Worm (Caenorhabditis elegans): ENCODE measurements around the gene fbxa-5.
A peak's percentile ranks its signal among the peaks of the same experiment; 100 is the strongest.
"Not testable (repeated sequence)": the region's sequence is repeated elsewhere in the genome, so short reads cannot be mapped to it uniquely, and the experiment has no call there.

The fbxa-5 gene

ce11 chrIII:1357973-1358372, 17.8 kb upstream of the fbxa-5 start, which contains the start of gene Y82E9BR.8:
TSS of gene Y82E9BR.8 (minus strand) at chrIII:1358073.
- not testable (repeated sequence) for TF ChIP-seq nhr-23, nhr-129, ztf-11 (tag; optimal IDR thresholded peaks at IDR 0.05)

ce11 chrIII:1355320-1355719, 15.2 kb upstream of the fbxa-5 start, which contains the start of gene Y82E9BL.1:
TSS of gene Y82E9BL.1 (minus strand) at chrIII:1355420.
- no peak for TF ChIP-seq R02D3.7 (tag; optimal IDR thresholded peaks at IDR 0.05)
- TF ChIP-seq blmp-1 (tag; optimal IDR thresholded peaks at IDR 0.05; ENCODE audit: insufficient read depth) = no peak
- TF ChIP-seq lin-11 (tag; optimal IDR thresholded peaks at IDR 0.05) = no peak

ce11 chrIII:1354523-1354922, 14.4 kb upstream of the fbxa-5 start:
- TF ChIP-seq elt-3 (tag; optimal IDR thresholded peaks at IDR 0.05) = no peak
- no peak for TF ChIP-seq ceh-82 (tag; optimal IDR thresholded peaks at IDR 0.05)
- no peak for TF ChIP-seq blmp-1 (tag; optimal IDR thresholded peaks at IDR 0.05; ENCODE audit: insufficient read depth)
- TF ChIP-seq crh-2 (tag; optimal IDR thresholded peaks at IDR 0.05) = no peak
- no peak for TF ChIP-seq R02D3.7 (tag; optimal IDR thresholded peaks at IDR 0.05)
- no peak for TF ChIP-seq ztf-1 (GFP tag; conservative IDR thresholded peaks at IDR 0.05)
- no peak for TF ChIP-seq egl-27 (tag; optimal IDR thresholded peaks at IDR 0.05)
- no peak for TF ChIP-seq mbf-1 (tag; optimal IDR thresholded peaks at IDR 0.05)
- TF ChIP-seq nhr-21 (tag; optimal IDR thresholded peaks at IDR 0.05) = no peak
- no peak for TF ChIP-seq lin-13 (GFP tag; optimal IDR thresholded peaks at IDR 0.05)
- TF ChIP-seq ztf-11 (tag; optimal IDR thresholded peaks at IDR 0.05) = no peak

- TF ChIP-seq crh-2 (tag; optimal IDR thresholded peaks at IDR 0.05) (no peak), elt-3 (tag; optimal IDR thresholded peaks at IDR 0.05) (no peak), zag-1 (tag; optimal IDR thresholded peaks at IDR 0.05) (no peak), elt-1 (tag; optimal IDR thresholded peaks at IDR 0.05) (no peak), dmd-4 (tag; optimal IDR thresholded peaks at IDR 0.05) (no peak), unc-55 (GFP tag; optimal IDR thresholded peaks at IDR 0.05) (no peak), lsy-2 (tag; optimal IDR thresholded peaks at IDR 0.05) (no peak), nhr-77 (tag; optimal IDR thresholded peaks at IDR 0.05) (no peak), sma-3 (GFP tag; optimal IDR thresholded peaks at IDR 0.05) (no peak), unc-62 (GFP tag; optimal IDR thresholded peaks at IDR 0.05) (no peak), peb-1 (tag; optimal IDR thresholded peaks at IDR 0.05) (no peak), nhr-11 (tag; optimal IDR thresholded peaks at IDR 0.05) (no peak), ztf-11 (tag; optimal IDR thresholded peaks at IDR 0.05) (no peak), gmeb-1 (tag; optimal IDR thresholded peaks at IDR 0.05) (no peak), alr-1 (tag; optimal IDR thresholded peaks at IDR 0.05) (no peak)
Measured at ce11 chrIII:1350745-1351144, 10.6 kb upstream of the fbxa-5 start, which contains the start of gene Y82E9BL.3. TSS of gene Y82E9BL.3 (minus strand) at chrIII:1350845.

- TF ChIP-seq ztf-11 (tag; optimal IDR thresholded peaks at IDR 0.05) = no peak
- no peak for TF ChIP-seq nhr-25 (tag; optimal IDR thresholded peaks at IDR 0.05)
- no peak for TF ChIP-seq lsy-2 (tag; optimal IDR thresholded peaks at IDR 0.05)
- no peak for TF ChIP-seq unc-39 (tag; optimal IDR thresholded peaks at IDR 0.05)
- peak; percentile 52 for TF ChIP-seq fos-1 (tag; optimal IDR thresholded peaks at IDR 0.05)
- no peak for TF ChIP-seq skn-1 (tag; optimal IDR thresholded peaks at IDR 0.05)
Measured at ce11 chrIII:1349313-1349712, 9.2 kb upstream of the fbxa-5 start, which contains the start of gene fbxa-25. TSS of gene fbxa-25 (minus strand) at chrIII:1349450.

ce11 chrIII:1347539-1347938, 7.4 kb upstream of the fbxa-5 start, which contains the start of gene Y82E9BL.5:
TSS of gene Y82E9BL.5 (minus strand) at chrIII:1347639.
- no peak for TF ChIP-seq lsy-2 (tag; optimal IDR thresholded peaks at IDR 0.05)
- no peak for TF ChIP-seq skn-1 (tag; optimal IDR thresholded peaks at IDR 0.05)
- no peak for TF ChIP-seq ztf-4 (tag; optimal IDR thresholded peaks at IDR 0.05)
- TF ChIP-seq nhr-23 (tag; optimal IDR thresholded peaks at IDR 0.05) = no peak
- TF ChIP-seq Y55F3AM.14 (GFP tag; optimal IDR thresholded peaks at IDR 0.05) = no peak
- no peak for TF ChIP-seq gmeb-1 (tag; optimal IDR thresholded peaks at IDR 0.05)
- no peak for TF ChIP-seq ama-1 (optimal IDR thresholded peaks at IDR 0.05)
- TF ChIP-seq mbf-1 (tag; optimal IDR thresholded peaks at IDR 0.05) = no peak
- TF ChIP-seq ztf-1 (GFP tag; conservative IDR thresholded peaks at IDR 0.05) = no peak
- no peak for TF ChIP-seq nhr-21 (tag; optimal IDR thresholded peaks at IDR 0.05)

Measured in whole organism, L2 larva.